Worm (Caenorhabditis elegans) whole organism, L4/young adult: ENCODE results near the gene Y15E3A.3.

ENCODE experiments used
- W03F9.2 ChIP-seq: fragments of 150-350 bp; optimal IDR thresholded peaks from 2 replicates; lab custom pipeline; 2014; ENCODE audit warnings: missing biosample characterization, missing genetic modification characterization
- dao-5 ChIP-seq: sonication (generic microtip); optimal IDR thresholded peaks from 2 replicates; lab custom pipeline; 2016; ENCODE audit warnings: missing genotype, missing genetic modification characterization, moderate library complexity, missing compliant biosample characterization

DNA sequence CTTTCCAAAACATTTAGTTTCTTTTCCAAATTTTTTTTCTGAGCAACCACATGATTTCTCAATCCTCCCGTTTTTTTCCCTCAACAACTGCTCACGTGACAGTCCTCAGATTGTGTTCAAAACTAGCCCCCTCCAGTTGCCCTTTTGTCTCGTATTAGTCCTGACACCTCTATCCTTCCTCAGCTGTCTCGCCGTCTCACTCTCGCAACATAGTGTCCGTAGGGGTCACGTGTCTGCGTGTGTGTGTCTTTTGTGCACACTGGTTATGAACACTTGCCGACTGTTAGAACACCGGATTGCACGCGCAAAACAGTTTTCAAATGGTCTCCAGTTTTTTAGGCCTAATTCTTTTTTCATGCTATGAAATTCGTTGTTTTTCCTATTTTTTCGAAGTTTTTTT, 39.6 kb upstream of the Y15E3A.3 start:
- TF ChIP-seq W03F9.2 (tag; lab: Kevin White, UChicago) (peak; percentile 46), dao-5 (tag; lab: Kevin White, UChicago) (no peak)
